Fruit fly (Drosophila melanogaster) whole organism, embryonic: ENCODE data around the gene Rab23.

Experiments
- CG10543 ChIP-seq: fragments of 200-800 bp; sonication (Bioruptor generic); optimal IDR thresholded peaks from 3 replicates; lab custom pipeline; 2017; ENCODE audit warnings: missing biosample characterization, mild to moderate bottlenecking, missing genetic modification characterization, moderate library complexity
- CG11093 ChIP-seq: fragments of 200-800 bp; sonication (Bioruptor generic); IDR thresholded peaks from 3 replicates; pipeline ENCODE4 v1.3.6; 2022; ENCODE audit warnings: missing biosample characterization, missing genetic modification characterization
- CG11247 ChIP-seq: fragments of 200-800 bp; sonication (Bioruptor generic); IDR thresholded peaks from 2 replicates; pipeline ENCODE4 v1.3.6; 2022; ENCODE audit warnings: missing biosample characterization, missing genetic modification characterization
- CG11504 ChIP-seq: fragments of 200-800 bp; sonication (Bioruptor generic); optimal IDR thresholded peaks from 3 replicates; lab custom pipeline; 2019; ENCODE audit warnings: missing biosample characterization, mild to moderate bottlenecking, missing genetic modification characterization, moderate library complexity
- CG11723 ChIP-seq: fragments of 200-800 bp; sonication (Bioruptor generic); optimal IDR thresholded peaks from 2 replicates; lab custom pipeline; 2017; ENCODE audit warnings: missing biosample characterization, mild to moderate bottlenecking, missing genetic modification characterization
- CG12104 ChIP-seq: fragments of 200-800 bp; sonication (Bioruptor generic); optimal IDR thresholded peaks from 3 replicates; lab custom pipeline; 2016; ENCODE audit warnings: missing biosample characterization, missing genetic modification characterization
- CG14860 ChIP-seq: fragments of 200-800 bp; sonication (Bioruptor generic); IDR thresholded peaks from 3 replicates; pipeline ENCODE4 v1.3.6; 2022; ENCODE audit warnings: missing biosample characterization, missing genetic modification characterization; ENCODE audit not compliant: partially characterized antibody
- CG15601 ChIP-seq: fragments of 200-800 bp; sonication (Bioruptor generic); optimal IDR thresholded peaks from 3 replicates; lab custom pipeline; 2019; ENCODE audit warnings: missing biosample characterization, mild to moderate bottlenecking, missing genetic modification characterization, moderate library complexity
- CG17359 ChIP-seq: fragments of 200-800 bp; sonication (Bioruptor generic); optimal IDR thresholded peaks from 3 replicates; lab custom pipeline; 2018; ENCODE audit warnings: missing biosample characterization, mild to moderate bottlenecking, missing genetic modification characterization, moderate library complexity
- CG17829 ChIP-seq: fragments of 200-800 bp; optimal IDR thresholded peaks from 2 replicates; lab custom pipeline; 2019; ENCODE audit warnings: missing biosample characterization, mild to moderate bottlenecking, missing genetic modification characterization, moderate library complexity
- CG18011 ChIP-seq: fragments of 200-800 bp; sonication (Bioruptor generic); optimal IDR thresholded peaks from 2 replicates; lab custom pipeline; 2017; ENCODE audit warnings: missing biosample characterization, missing genetic modification characterization, mild to moderate bottlenecking, moderate library complexity, missing genotype
- CG2712 ChIP-seq: fragments of 200-800 bp; optimal IDR thresholded peaks from 3 replicates; lab custom pipeline; 2019; ENCODE audit warnings: missing biosample characterization, mild to moderate bottlenecking, missing genetic modification characterization, moderate library complexity
- CG31224 ChIP-seq: fragments of 200-800 bp; sonication (Bioruptor generic); IDR thresholded peaks from 2 replicates; pipeline ENCODE4 v1.3.6; 2022; ENCODE audit warnings: missing biosample characterization, missing genetic modification characterization
- CG4820 ChIP-seq: fragments of 200-800 bp; sonication (Bioruptor generic); optimal IDR thresholded peaks from 3 replicates; lab custom pipeline; 2016; ENCODE audit warnings: missing biosample characterization, missing genetic modification characterization
- CG5180 ChIP-seq: fragments of 200-800 bp; sonication (Bioruptor generic); optimal IDR thresholded peaks from 3 replicates; lab custom pipeline; 2017; ENCODE audit warnings: missing biosample characterization, missing genetic modification characterization, mild to moderate bottlenecking, moderate library complexity, missing genetic modification reagents
- CG6254 ChIP-seq: fragments of 200-800 bp; sonication (Bioruptor generic); optimal IDR thresholded peaks from 3 replicates; lab custom pipeline; 2017; ENCODE audit warnings: mild to moderate bottlenecking, missing biosample characterization, missing genetic modification reagents, missing genetic modification characterization
- CG6854 ChIP-seq: fragments of 200-800 bp; sonication (Bioruptor generic); optimal IDR thresholded peaks from 3 replicates; lab custom pipeline; 2017; ENCODE audit warnings: missing biosample characterization, mild to moderate bottlenecking, missing genetic modification characterization
- CG7963 ChIP-seq: fragments of 200-800 bp; sonication (Bioruptor generic); IDR thresholded peaks from 3 replicates; pipeline ENCODE4 v1.3.6; 2022; ENCODE audit warnings: missing biosample characterization, missing genetic modification characterization; ENCODE audit not compliant: partially characterized antibody
- CG9727 ChIP-seq: fragments of 200-800 bp; sonication (Bioruptor generic); optimal IDR thresholded peaks from 3 replicates; lab custom pipeline; 2017; ENCODE audit warnings: missing biosample characterization, mild to moderate bottlenecking, missing genetic modification characterization
- CG9797 ChIP-seq: fragments of 200-800 bp; sonication (Bioruptor generic); optimal IDR thresholded peaks from 3 replicates; lab custom pipeline; 2018; ENCODE audit warnings: missing biosample characterization, mild to moderate bottlenecking, missing genetic modification characterization
- CG9817 ChIP-seq: fragments of 200-800 bp; sonication (Bioruptor generic); optimal IDR thresholded peaks from 2 replicates; lab custom pipeline; 2018; ENCODE audit warnings: missing biosample characterization, mild to moderate bottlenecking, missing genetic modification characterization, moderate library complexity
- Camta ChIP-seq: fragments of 200-800 bp; sonication (Bioruptor generic); optimal IDR thresholded peaks from 2 replicates; lab custom pipeline; 2016; ENCODE audit warnings: missing biosample characterization, missing genetic modification characterization
- Lim3 ChIP-seq: fragments of 200-800 bp; sonication (Bioruptor generic); IDR thresholded peaks from 2 replicates; pipeline ENCODE4 v1.3.6; 2022; ENCODE audit warnings: missing biosample characterization, missing genetic modification characterization
- Max ChIP-seq: fragments of 200-800 bp; sonication (Bioruptor generic); optimal IDR thresholded peaks from 2 replicates; lab custom pipeline; 2016; ENCODE audit warnings: missing biosample characterization, mild to moderate bottlenecking, missing genetic modification characterization
- Mrtf ChIP-seq: fragments of 200-800 bp; sonication (Bioruptor generic); IDR thresholded peaks from 3 replicates; pipeline ENCODE4 v1.3.6; 2022; ENCODE audit warnings: missing biosample characterization, missing genetic modification characterization
- NK7.1 ChIP-seq: fragments of 200-800 bp; sonication (Bioruptor generic); optimal IDR thresholded peaks from 3 replicates; lab custom pipeline; 2016; ENCODE audit warnings: missing biosample characterization, missing genetic modification characterization
- PHDP ChIP-seq: fragments of 200-800 bp; sonication (Bioruptor generic); optimal IDR thresholded peaks from 3 replicates; lab custom pipeline; 2018; ENCODE audit warnings: missing biosample characterization, mild to moderate bottlenecking, missing genetic modification characterization, moderate library complexity
- Pdp1 ChIP-seq, 2 experiments: fragments of 200-800 bp; sonication (Bioruptor generic); optimal IDR thresholded peaks; 3 replicates each; lab custom pipeline; 2016; ENCODE audit warnings: missing biosample characterization in 2 of 2, missing genetic modification characterization in 2 of 2, mild to moderate bottlenecking in 1 of 2, moderate library complexity in 1 of 2
- Rx ChIP-seq: fragments of 200-800 bp; sonication (Bioruptor generic); IDR thresholded peaks from 2 replicates; pipeline ENCODE4 v1.3.6; 2022; ENCODE audit warnings: missing biosample characterization, missing genetic modification characterization
- Sry-β ChIP-seq: fragments of 200-800 bp; sonication (Bioruptor generic); optimal IDR thresholded peaks from 2 replicates; lab custom pipeline; 2018; ENCODE audit warnings: missing biosample characterization, mild to moderate bottlenecking, missing genetic modification characterization, moderate library complexity
- Stat92E ChIP-seq, 3 experiments: fragments of >200 bp in 2 of 3; fragments of 200-800 bp in 1 of 3; sonication (Bioruptor generic) in 1 of 3; optimal IDR thresholded peaks; 2 replicates each; lab custom pipeline; 2017 to 2019; ENCODE audit warnings: missing biosample characterization in 3 of 3, missing genetic modification characterization in 3 of 3, mild to moderate bottlenecking in 1 of 3, moderate library complexity in 1 of 3
- Usf ChIP-seq: fragments of 200-800 bp; sonication (Bioruptor generic); optimal IDR thresholded peaks from 2 replicates; lab custom pipeline; 2017; ENCODE audit warnings: missing genotype, missing biosample characterization, missing genetic modification characterization
- Vsx1 ChIP-seq: fragments of 200-800 bp; sonication (Bioruptor generic); optimal IDR thresholded peaks from 2 replicates; lab custom pipeline; 2017; ENCODE audit warnings: missing biosample characterization, mild to moderate bottlenecking, missing genetic modification characterization, missing genetic modification reagents
- bigmax ChIP-seq: fragments of 200-800 bp; sonication (Bioruptor generic); optimal IDR thresholded peaks from 2 replicates; lab custom pipeline; 2018; ENCODE audit warnings: missing biosample characterization, mild to moderate bottlenecking, missing genetic modification characterization
- disco-r ChIP-seq: fragments of 200-800 bp; sonication (Bioruptor generic); optimal IDR thresholded peaks from 2 replicates; lab custom pipeline; 2016; ENCODE audit warnings: missing biosample characterization, missing genetic modification characterization
- dysf ChIP-seq: fragments of 200-800 bp; sonication (Bioruptor generic); IDR thresholded peaks from 3 replicates; pipeline ENCODE4 v1.3.6; 2022; ENCODE audit warnings: missing biosample characterization, missing genetic modification characterization
- gt ChIP-seq: fragments of 200-800 bp; sonication (Bioruptor generic); IDR thresholded peaks from 2 replicates; pipeline ENCODE4 v1.3.6; 2022; ENCODE audit warnings: missing biosample characterization, missing genetic modification characterization
- h ChIP-seq: fragments of >200 bp; optimal IDR thresholded peaks from 2 replicates; lab custom pipeline; 2017
- inv ChIP-seq: fragments of 200-800 bp; sonication (Bioruptor generic); IDR thresholded peaks from 2 replicates; pipeline ENCODE4 v1.3.6; 2022; ENCODE audit warnings: missing biosample characterization, missing genetic modification characterization; ENCODE audit not compliant: partially characterized antibody
- luna ChIP-seq: fragments of 200-800 bp; sonication (Bioruptor generic); optimal IDR thresholded peaks from 2 replicates; lab custom pipeline; 2016; ENCODE audit warnings: missing biosample characterization, missing genetic modification characterization
- oc ChIP-seq: fragments of 200-800 bp; sonication (Bioruptor generic); optimal IDR thresholded peaks from 2 replicates; lab custom pipeline; 2018; ENCODE audit warnings: missing biosample characterization, mild to moderate bottlenecking, missing genetic modification characterization, moderate library complexity
- sd ChIP-seq: fragments of 200-800 bp; sonication (Bioruptor generic); optimal IDR thresholded peaks from 3 replicates; lab custom pipeline; 2018; ENCODE audit warnings: missing biosample characterization, mild to moderate bottlenecking, missing genetic modification characterization, moderate library complexity
- sens ChIP-seq: fragments of 200-800 bp; sonication (Bioruptor generic); peaks from one replicate; lab custom pipeline; 2016; ENCODE audit warnings: missing biosample characterization, missing genetic modification characterization
- seq ChIP-seq: fragments of 200-800 bp; sonication (Bioruptor generic); IDR thresholded peaks from 2 replicates; pipeline ENCODE4 v1.3.6; 2022; ENCODE audit warnings: missing biosample characterization, missing genetic modification characterization
- sob ChIP-seq: fragments of 200-800 bp; sonication (Bioruptor generic); IDR thresholded peaks from 2 replicates; pipeline ENCODE4 v1.3.6; 2022; ENCODE audit warnings: missing biosample characterization, missing genetic modification characterization
- trh ChIP-seq: fragments of 200-800 bp; sonication (Bioruptor generic); optimal IDR thresholded peaks from 2 replicates; lab custom pipeline; 2016; ENCODE audit warnings: missing biosample characterization, missing genetic modification characterization
- wek ChIP-seq: fragments of 200-800 bp; sonication (Bioruptor generic); optimal IDR thresholded peaks from 3 replicates; lab custom pipeline; 2018; ENCODE audit warnings: missing biosample characterization, mild to moderate bottlenecking, missing genetic modification characterization, moderate library complexity
- yki ChIP-seq: fragments of >200 bp; optimal IDR thresholded peaks from 3 replicates; lab custom pipeline; 2018
- z ChIP-seq: fragments of 200-800 bp; sonication (Bioruptor generic); IDR thresholded peaks from 3 replicates; pipeline ENCODE4 v1.3.6; 2022; ENCODE audit warnings: missing biosample characterization, missing genetic modification characterization
- zfh1 ChIP-seq: fragments of 200-800 bp; sonication (Bioruptor generic); IDR thresholded peaks from 3 replicates; pipeline ENCODE4 v1.3.6; 2022; ENCODE audit warnings: missing biosample characterization, missing genetic modification characterization

Rab23 gene

DNA sequence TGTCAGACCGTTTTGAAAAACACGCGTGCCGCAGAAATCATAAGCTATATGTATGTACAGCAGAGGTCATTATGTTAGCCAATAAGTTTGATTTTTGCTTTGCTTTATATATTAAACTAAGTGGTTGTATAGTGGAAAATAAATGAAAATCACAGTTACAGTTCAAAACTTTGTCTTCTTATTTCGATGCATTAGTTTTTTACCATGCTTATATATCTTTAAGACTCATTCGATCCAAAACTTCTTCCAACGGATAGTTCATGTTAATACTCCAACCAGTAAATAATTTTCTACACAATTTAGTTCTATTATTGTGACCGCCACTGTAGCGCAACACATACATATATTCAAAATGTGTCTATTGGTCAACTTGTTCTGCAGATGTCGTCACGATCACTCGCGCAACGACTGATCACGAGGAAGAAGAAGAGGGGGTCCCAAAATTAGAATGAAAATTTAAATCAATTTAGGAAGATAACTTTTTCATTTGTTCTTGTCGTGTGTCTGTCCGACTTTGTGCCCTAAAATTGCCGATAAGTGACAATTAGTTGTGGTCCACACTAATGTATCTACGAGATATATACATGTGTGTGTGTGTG, 20.3 kb upstream of the Rab23 start (continued):
- TF ChIP-seq CG9817 (tag; lab: Kevin White, UChicago) (peak; percentile 57), CG14860 (GFP tag; lab: Robert Waterston, UW) (no peak), Max (peak; percentile 42), dysf (GFP tag; lab: Robert Waterston, UW) (peak; percentile 70), CG12104 (GFP tag; lab: Kevin White, UChicago) (peak; percentile 29), disco-r (GFP tag; lab: Kevin White, UChicago) (no peak), bigmax (GFP tag; lab: Kevin White, UChicago) (no peak), seq (GFP tag; lab: Robert Waterston, UW) (no peak), CG31224 (GFP tag; lab: Robert Waterston, UW) (no peak), Stat92E (GFP tag; optimal IDR thresholded peaks at IDR 0.05; lab: Kevin White, UChicago) (peak in 1 of 3 experiments; percentile 33), CG10543 (GFP tag; lab: Kevin White, UChicago) (peak; percentile 66), wek (no peak), PHDP (tag; lab: Kevin White, UChicago) (peak; percentile 79), zfh1 (0 out of 3 replicates have a peak, but pooled peaks have one; percentile 56), CG11247 (GFP tag; lab: Robert Waterston, UW) (no peak; the same call in 1 of the 2 replicates), CG6254 (GFP tag; lab: Kevin White, UChicago) (peak; percentile 64), CG9727 (peak; percentile 69), h (lab: Kevin White, UChicago) (no peak), Mrtf (peak; percentile 23; the same call in 1 of the 3 replicates), gt (GFP tag; lab: Robert Waterston, UW) (peak; percentile 38; the same call in 1 of the 2 replicates), CG18011 (peak; percentile 23), Sry-β (GFP tag; lab: Kevin White, UChicago) (no peak), CG17359 (tag; lab: Kevin White, UChicago) (no peak), CG11093 (GFP tag; lab: Robert Waterston, UW) (no peak), Pdp1 (GFP tag; optimal IDR thresholded peaks at IDR 0.05; lab: Kevin White, UChicago) (peak; percentile 41 to 56), Lim3 (GFP tag; lab: Robert Waterston, UW) (no peak), sd (peak; percentile 47), trh (GFP tag; lab: Kevin White, UChicago) (no peak), CG6854 (no peak), CG15601 (tag; lab: Kevin White, UChicago) (no peak), Vsx1 (no peak), Rx (GFP tag; lab: Robert Waterston, UW) (0 out of 2 replicates have a peak, but pooled peaks have one; percentile 12), sob (GFP tag; lab: Robert Waterston, UW) (peak; percentile 56; the same call in 1 of the 2 replicates), oc (tag; lab: Kevin White, UChicago) (peak; percentile 20), CG9797 (GFP tag; lab: Kevin White, UChicago) (no peak), Camta (GFP tag; lab: Kevin White, UChicago) (peak; percentile 36), CG5180 (GFP tag; lab: Kevin White, UChicago) (no peak), CG11723 (GFP tag; lab: Kevin White, UChicago) (peak; percentile 47), yki (lab: Kevin White, UChicago) (no peak), CG17829 (tag; lab: Kevin White, UChicago) (peak; percentile 80), CG2712 (tag; lab: Kevin White, UChicago) (peak; percentile 86), CG4820 (GFP tag; lab: Kevin White, UChicago) (peak; percentile 5), CG11504 (tag; lab: Kevin White, UChicago) (no peak), NK7.1 (GFP tag; lab: Kevin White, UChicago) (no peak), sens (GFP tag; lab: Kevin White, UChicago) (peak; percentile 89), inv (GFP tag; lab: Robert Waterston, UW) (no peak), luna (GFP tag; lab: Kevin White, UChicago) (no peak), z (GFP tag; lab: Robert Waterston, UW) (no peak), CG7963 (no peak), Usf (peak; percentile 25)
